Worm (Caenorhabditis elegans): ENCODE data around the gene Y73B3B.1.
"Not testable (repeated sequence)": the region's sequence is repeated elsewhere in the genome, so short reads cannot be mapped to it uniquely, and the experiment has no call there.

DNA sequence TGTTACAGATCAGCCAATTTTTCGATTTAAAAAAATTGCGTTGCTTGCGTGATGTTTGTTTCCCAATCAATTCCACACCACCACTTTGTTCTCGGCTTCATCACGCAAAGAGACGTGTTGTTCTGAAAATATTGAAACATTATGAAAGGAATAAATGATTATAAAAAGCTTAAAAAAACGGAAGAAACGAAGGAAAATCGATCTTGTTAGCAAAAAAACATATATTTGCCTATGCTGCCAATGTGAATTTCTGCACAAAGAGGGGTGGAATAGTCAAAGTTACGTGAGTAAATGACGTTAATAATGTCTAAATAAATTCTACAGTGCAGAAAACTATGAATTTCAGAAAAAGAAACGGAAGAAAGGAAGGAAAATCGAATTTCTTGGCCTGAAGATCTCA lies 28.0 kb upstream of the Y73B3B.1 start, which contains the start of gene AC8.10:
- TF ChIP-seq snpc-4, skn-1 (tag; optimal IDR thresholded peaks at IDR 0.05): not testable (repeated sequence)
